In genomic region chrX:1080549-1080948, ce11 we compare ENCODE assay signal across 1 worm cellular context.
TF ChIP-seq lines count a peak whose summit lies in the region.

Gene pfn-3, minus strand, starts transcription at chrX:1080649.

TF ChIP-seq in whole organism, L1 larva, 84 proteins besides CTCF, POLR2A, EP300 and RAD21 (continued from another document):
- peak; percentile 27 for TF ChIP-seq rnt-1 (tag; optimal IDR thresholded peaks at IDR 0.05; lab: Kevin White, UChicago)
- no peak for TF ChIP-seq mab-9 (GFP tag; IDR thresholded peaks at IDR 0.05; lab: Robert Waterston, UW)
- no peak for TF ChIP-seq alr-1 (tag; optimal IDR thresholded peaks at IDR 0.05; lab: Kevin White, UChicago; ENCODE audit: borderline replicate concordance)
- TF ChIP-seq nhr-77 (tag; optimal IDR thresholded peaks at IDR 0.05; lab: Kevin White, UChicago), result no peak
- no peak for TF ChIP-seq ceh-82 (tag; optimal IDR thresholded peaks at IDR 0.05; lab: Kevin White, UChicago)
- no peak for TF ChIP-seq zip-4 (GFP tag; optimal IDR thresholded peaks at IDR 0.05; lab: Kevin White, UChicago)
- no peak for TF ChIP-seq fkh-8 (tag; optimal IDR thresholded peaks at IDR 0.05; lab: Kevin White, UChicago)
- TF ChIP-seq nhr-76 (tag; optimal IDR thresholded peaks at IDR 0.05; lab: Kevin White, UChicago), result no peak
- no peak for TF ChIP-seq unc-62 (GFP tag; optimal IDR thresholded peaks at IDR 0.05; lab: Kevin White, UChicago)
- no peak for TF ChIP-seq xbp-1 (tag; optimal IDR thresholded peaks at IDR 0.05; lab: Kevin White, UChicago)
- no peak for TF ChIP-seq jun-1 (tag; optimal IDR thresholded peaks at IDR 0.05; lab: Kevin White, UChicago)
- no peak for TF ChIP-seq ztf-11 (tag; optimal IDR thresholded peaks at IDR 0.05; lab: Kevin White, UChicago)
- TF ChIP-seq hlh-17 (GFP tag; optimal IDR thresholded peaks at IDR 0.05; lab: Kevin White, UChicago; ENCODE audit: borderline replicate concordance), result no peak
- no peak for TF ChIP-seq sox-4 (tag; optimal IDR thresholded peaks at IDR 0.05; lab: Kevin White, UChicago)
- TF ChIP-seq lin-39 (tag; optimal IDR thresholded peaks at IDR 0.05; lab: Kevin White, UChicago), result no peak
- TF ChIP-seq isw-1 (GFP tag; IDR thresholded peaks at IDR 0.05; lab: Robert Waterston, UW), result no peak
- peak; percentile 35 for TF ChIP-seq pag-3 (tag; optimal IDR thresholded peaks at IDR 0.05; lab: Kevin White, UChicago; ENCODE audit: borderline replicate concordance, insufficient read depth)
- TF ChIP-seq lsy-2 (tag; optimal IDR thresholded peaks at IDR 0.05; lab: Kevin White, UChicago), result peak in 1 of 2 experiments; percentile 24
- no peak for TF ChIP-seq efl-3 (GFP tag; optimal IDR thresholded peaks at IDR 0.05; lab: Kevin White, UChicago)
- no peak for TF ChIP-seq unc-86 (tag; optimal IDR thresholded peaks at IDR 0.05; lab: Kevin White, UChicago)
- no peak for TF ChIP-seq sup-37 (GFP tag; optimal IDR thresholded peaks at IDR 0.05; lab: Kevin White, UChicago)
- TF ChIP-seq nhr-90 (tag; optimal IDR thresholded peaks at IDR 0.05; lab: Kevin White, UChicago; ENCODE audit: poor library complexity), result no peak
- no peak for TF ChIP-seq swsn-7 (tag; optimal IDR thresholded peaks at IDR 0.05; lab: Kevin White, UChicago)
- TF ChIP-seq ztf-4 (tag; optimal IDR thresholded peaks at IDR 0.05; lab: Kevin White, UChicago), result no peak
- TF ChIP-seq tlp-1 (tag; optimal IDR thresholded peaks at IDR 0.05; lab: Kevin White, UChicago), result no peak
- no peak for TF ChIP-seq fkh-10 (GFP tag; optimal IDR thresholded peaks at IDR 0.05; lab: Kevin White, UChicago)
- TF ChIP-seq nhr-71 (tag; optimal IDR thresholded peaks at IDR 0.05; lab: Kevin White, UChicago), result peak; percentile 45
- peak; percentile 34 for TF ChIP-seq lin-14 (GFP tag; optimal IDR thresholded peaks at IDR 0.05; lab: Kevin White, UChicago)
- no peak for TF ChIP-seq ceh-90 (tag; optimal IDR thresholded peaks at IDR 0.05; lab: Kevin White, UChicago)
- TF ChIP-seq unc-98 (GFP tag; IDR thresholded peaks at IDR 0.05; lab: Robert Waterston, UW), result no peak
- no peak for TF ChIP-seq irx-1 (tag; optimal IDR thresholded peaks at IDR 0.05; lab: Kevin White, UChicago)
- TF ChIP-seq mep-1 (tag; optimal IDR thresholded peaks at IDR 0.05; lab: Kevin White, UChicago), result no peak
- peak; percentile 74 for TF ChIP-seq skn-1 (tag; optimal IDR thresholded peaks at IDR 0.05; lab: Kevin White, UChicago)
